Fruit fly (Drosophila melanogaster) whole organism, embryonic: ENCODE data around the gene Nak.
A peak's percentile ranks its signal among the peaks of the same experiment; 100 is the strongest.

Source experiments
- ATbp ChIP-seq: fragments of 200-800 bp; sonication (Bioruptor generic); optimal IDR thresholded peaks from 2 replicates; lab custom pipeline; 2017; ENCODE audit warnings: missing biosample characterization, mild to moderate bottlenecking, missing genetic modification characterization, missing genetic modification reagents
- Ada2b ChIP-seq: fragments of 200-800 bp; sonication (Bioruptor generic); IDR thresholded peaks from 2 replicates; pipeline ENCODE4 v1.3.6; 2022; ENCODE audit warnings: missing biosample characterization, missing genetic modification characterization
- Aef1 ChIP-seq: fragments of 200-800 bp; sonication (Bioruptor generic); IDR thresholded peaks from 3 replicates; pipeline ENCODE4 v1.3.6; 2022; ENCODE audit warnings: missing biosample characterization, missing genetic modification characterization
- Asciz ChIP-seq: fragments of 200-800 bp; sonication (Bioruptor generic); optimal IDR thresholded peaks from 2 replicates; lab custom pipeline; 2017; ENCODE audit warnings: missing biosample characterization, mild to moderate bottlenecking, missing genetic modification characterization, missing genetic modification reagents
- C15 ChIP-seq: fragments of 200-800 bp; sonication (Bioruptor generic); IDR thresholded peaks from 3 replicates; pipeline ENCODE4 v1.3.6; 2022; ENCODE audit warnings: missing biosample characterization, missing genetic modification characterization
- CG10321 ChIP-seq: fragments of 200-800 bp; sonication (Bioruptor generic); IDR thresholded peaks from 2 replicates; pipeline ENCODE4 v1.3.6; 2022; ENCODE audit warnings: missing biosample characterization, missing genetic modification characterization
- CG11085 ChIP-seq: fragments of 200-800 bp; sonication (Bioruptor generic); IDR thresholded peaks from 2 replicates; pipeline ENCODE4 v1.3.6; 2022; ENCODE audit warnings: missing biosample characterization, missing genetic modification characterization
- CG11456 ChIP-seq: fragments of 200-800 bp; sonication (Bioruptor generic); IDR thresholded peaks from 3 replicates; pipeline ENCODE4 v1.3.6; 2022; ENCODE audit warnings: missing biosample characterization, missing genetic modification characterization
- CG11696 ChIP-seq: fragments of 200-800 bp; sonication (Bioruptor generic); IDR thresholded peaks from 2 replicates; pipeline ENCODE4 v1.3.6; 2022; ENCODE audit warnings: missing biosample characterization, missing genetic modification characterization
- CG11723 ChIP-seq: fragments of 200-800 bp; sonication (Bioruptor generic); optimal IDR thresholded peaks from 2 replicates; lab custom pipeline; 2017; ENCODE audit warnings: missing biosample characterization, mild to moderate bottlenecking, missing genetic modification characterization
- CG1603 ChIP-seq: fragments of 200-800 bp; sonication (Bioruptor generic); optimal IDR thresholded peaks from 2 replicates; lab custom pipeline; 2019; ENCODE audit warnings: missing biosample characterization, mild to moderate bottlenecking, missing genetic modification characterization, moderate library complexity
- CG17359 ChIP-seq: fragments of 200-800 bp; sonication (Bioruptor generic); optimal IDR thresholded peaks from 3 replicates; lab custom pipeline; 2018; ENCODE audit warnings: missing biosample characterization, mild to moderate bottlenecking, missing genetic modification characterization, moderate library complexity
- CG17361 ChIP-seq: fragments of 200-800 bp; sonication (Bioruptor generic); IDR thresholded peaks from 3 replicates; pipeline ENCODE4 v1.3.6; 2022; ENCODE audit warnings: missing biosample characterization, missing genetic modification characterization
- CG17568 ChIP-seq: fragments of 200-800 bp; sonication (Bioruptor generic); optimal IDR thresholded peaks from 2 replicates; lab custom pipeline; 2018; ENCODE audit warnings: missing biosample characterization, mild to moderate bottlenecking, missing genetic modification characterization, moderate library complexity
- CG17612 ChIP-seq: fragments of 200-800 bp; sonication (Bioruptor generic); IDR thresholded peaks from 2 replicates; pipeline ENCODE4 v1.3.6; 2022; ENCODE audit warnings: missing biosample characterization, missing genetic modification characterization
- CG32532 ChIP-seq: fragments of 200-800 bp; sonication (Bioruptor generic); IDR thresholded peaks from 2 replicates; pipeline ENCODE4 v1.3.6; 2022; ENCODE audit warnings: missing biosample characterization, missing genetic modification characterization
- CG32767 ChIP-seq: fragments of 200-800 bp; sonication (Bioruptor generic); IDR thresholded peaks from 2 replicates; pipeline ENCODE4 v1.3.6; 2022; ENCODE audit warnings: missing biosample characterization, missing genetic modification characterization
- CG32772 ChIP-seq: fragments of 200-800 bp; sonication (Bioruptor generic); IDR thresholded peaks from 2 replicates; pipeline ENCODE4 v1.3.6; 2022; ENCODE audit warnings: missing biosample characterization, missing genetic modification characterization
- CG42726 ChIP-seq: fragments of 200-800 bp; sonication (Bioruptor generic); IDR thresholded peaks from 2 replicates; pipeline ENCODE4 v1.3.6; 2022; ENCODE audit warnings: missing biosample characterization, missing genetic modification characterization; ENCODE audit not compliant: partially characterized antibody
- CG5953 ChIP-seq: fragments of 200-800 bp; sonication (Bioruptor generic); IDR thresholded peaks from 2 replicates; pipeline ENCODE4 v1.3.6; 2022; ENCODE audit warnings: missing biosample characterization, missing genetic modification characterization
- CG6683 ChIP-seq: fragments of 200-800 bp; sonication (Bioruptor generic); optimal IDR thresholded peaks from 2 replicates; lab custom pipeline; 2017; ENCODE audit warnings: missing biosample characterization, mild to moderate bottlenecking, missing genetic modification characterization, missing genetic modification reagents
- CG8388 ChIP-seq: fragments of 200-800 bp; sonication (Bioruptor generic); optimal IDR thresholded peaks from 2 replicates; lab custom pipeline; 2019; ENCODE audit warnings: missing biosample characterization, mild to moderate bottlenecking, missing genetic modification characterization, moderate library complexity
- CG8924 ChIP-seq: fragments of 200-800 bp; optimal IDR thresholded peaks from 3 replicates; lab custom pipeline; 2019; ENCODE audit warnings: missing biosample characterization, mild to moderate bottlenecking, missing genetic modification characterization, moderate library complexity
- CTCF ChIP-seq: fragments of 200-800 bp; sonication (Bioruptor generic); optimal IDR thresholded peaks from 2 replicates; lab custom pipeline; 2017; ENCODE audit warnings: missing biosample characterization, mild to moderate bottlenecking, missing genetic modification characterization, moderate library complexity
- Eip74EF ChIP-seq, 2 experiments: fragments of 200-800 bp in 1 of 2; fragments of >200 bp in 1 of 2; sonication (Bioruptor generic) in 1 of 2; optimal IDR thresholded peaks; 2 replicates each; lab custom pipeline; 2017 to 2019; ENCODE audit warnings: missing biosample characterization in 2 of 2, missing genetic modification characterization in 2 of 2, mild to moderate bottlenecking in 1 of 2, moderate library complexity in 1 of 2
- Fer2 ChIP-seq: fragments of 200-800 bp; sonication (Bioruptor generic); optimal IDR thresholded peaks from 2 replicates; lab custom pipeline; 2018; ENCODE audit warnings: missing biosample characterization, mild to moderate bottlenecking, missing genetic modification characterization, moderate library complexity
- HHEX ChIP-seq: fragments of 200-800 bp; sonication (Bioruptor generic); optimal IDR thresholded peaks from 3 replicates; lab custom pipeline; 2017; ENCODE audit warnings: missing biosample characterization, mild to moderate bottlenecking, missing genetic modification characterization, missing genetic modification reagents
- Hmr ChIP-seq: fragments of 200-800 bp; sonication (Bioruptor generic); optimal IDR thresholded peaks from 3 replicates; lab custom pipeline; 2017; ENCODE audit warnings: mild to moderate bottlenecking, missing biosample characterization, missing genetic modification reagents, missing genetic modification characterization
- PHDP ChIP-seq: fragments of 200-800 bp; sonication (Bioruptor generic); optimal IDR thresholded peaks from 3 replicates; lab custom pipeline; 2018; ENCODE audit warnings: missing biosample characterization, mild to moderate bottlenecking, missing genetic modification characterization, moderate library complexity
- Poxn ChIP-seq: fragments of 200-800 bp; sonication (Bioruptor generic); IDR thresholded peaks from 2 replicates; pipeline ENCODE4 v1.3.6; 2022; ENCODE audit warnings: missing biosample characterization, missing genetic modification characterization
- Taf1 ChIP-seq: fragments of 200-800 bp; sonication (Bioruptor generic); IDR thresholded peaks from 2 replicates; pipeline ENCODE4 v1.3.6; 2022; ENCODE audit warnings: missing biosample characterization, missing genetic modification characterization
- Xrp1 ChIP-seq: fragments of 200-800 bp; sonication (Bioruptor generic); IDR thresholded peaks from 2 replicates; pipeline ENCODE4 v1.3.6; 2022; ENCODE audit warnings: missing biosample characterization, missing genetic modification characterization
- ase ChIP-seq: fragments of 200-800 bp; sonication (Bioruptor generic); IDR thresholded peaks from 3 replicates; pipeline ENCODE4 v1.3.6; 2022; ENCODE audit warnings: missing biosample characterization, missing genetic modification characterization
- dysf ChIP-seq: fragments of 200-800 bp; sonication (Bioruptor generic); IDR thresholded peaks from 3 replicates; pipeline ENCODE4 v1.3.6; 2022; ENCODE audit warnings: missing biosample characterization, missing genetic modification characterization
- gcm ChIP-seq: fragments of 200-800 bp; sonication (Bioruptor generic); optimal IDR thresholded peaks from 2 replicates; lab custom pipeline; 2019; ENCODE audit warnings: missing biosample characterization, mild to moderate bottlenecking, missing genetic modification characterization, moderate library complexity
- kay ChIP-seq: fragments of 200-800 bp; sonication (Bioruptor generic); optimal IDR thresholded peaks from 2 replicates; lab custom pipeline; 2016; ENCODE audit warnings: missing biosample characterization, missing genetic modification characterization
- nau ChIP-seq: fragments of 200-800 bp; sonication (Bioruptor generic); optimal IDR thresholded peaks from 3 replicates; lab custom pipeline; 2017; ENCODE audit warnings: missing biosample characterization, mild to moderate bottlenecking, missing genetic modification characterization, missing genetic modification reagents
- nom ChIP-seq: fragments of 200-800 bp; sonication (Bioruptor generic); optimal IDR thresholded peaks from 2 replicates; lab custom pipeline; 2017; ENCODE audit warnings: missing biosample characterization, missing genetic modification characterization, mild to moderate bottlenecking, moderate library complexity, missing genetic modification reagents
- p53 ChIP-seq: fragments of 200-800 bp; sonication (Bioruptor generic); optimal IDR thresholded peaks from 2 replicates; lab custom pipeline; 2016; ENCODE audit warnings: missing biosample characterization, missing genetic modification characterization
- ranshi ChIP-seq: fragments of 200-800 bp; sonication (Bioruptor generic); IDR thresholded peaks from 2 replicates; pipeline ENCODE4 v1.3.6; 2022; ENCODE audit warnings: missing biosample characterization, missing genetic modification characterization
- rib ChIP-seq: fragments of 200-800 bp; sonication (Bioruptor generic); IDR thresholded peaks from 2 replicates; pipeline ENCODE4 v1.3.6; 2022; ENCODE audit warnings: missing biosample characterization, missing genetic modification characterization
- schlank ChIP-seq: fragments of 200-800 bp; sonication (Bioruptor generic); optimal IDR thresholded peaks from 2 replicates; lab custom pipeline; 2018; ENCODE audit warnings: missing biosample characterization, mild to moderate bottlenecking, missing genetic modification characterization
- sug ChIP-seq: fragments of 200-800 bp; optimal IDR thresholded peaks from 2 replicates; lab custom pipeline; 2019; ENCODE audit warnings: missing biosample characterization, mild to moderate bottlenecking, missing genetic modification characterization, moderate library complexity
- tap ChIP-seq: fragments of 200-800 bp; optimal IDR thresholded peaks from 3 replicates; lab custom pipeline; 2019; ENCODE audit warnings: missing biosample characterization, mild to moderate bottlenecking, missing genetic modification characterization, moderate library complexity
- tin ChIP-seq: fragments of 200-800 bp; sonication (Bioruptor generic); optimal IDR thresholded peaks from 3 replicates; lab custom pipeline; 2016; ENCODE audit warnings: missing biosample characterization, missing genetic modification characterization
- wek ChIP-seq: fragments of 200-800 bp; sonication (Bioruptor generic); optimal IDR thresholded peaks from 3 replicates; lab custom pipeline; 2018; ENCODE audit warnings: missing biosample characterization, mild to moderate bottlenecking, missing genetic modification characterization, moderate library complexity
- wor ChIP-seq: fragments of 200-800 bp; sonication (Bioruptor generic); IDR thresholded peaks from 2 replicates; pipeline ENCODE4 v1.3.6; 2022; ENCODE audit warnings: missing biosample characterization, missing genetic modification characterization
- zf30C ChIP-seq: fragments of 200-800 bp; sonication (Bioruptor generic); optimal IDR thresholded peaks from 3 replicates; lab custom pipeline; 2018; ENCODE audit warnings: missing biosample characterization, mild to moderate bottlenecking, missing genetic modification characterization

Nak gene

DNA sequence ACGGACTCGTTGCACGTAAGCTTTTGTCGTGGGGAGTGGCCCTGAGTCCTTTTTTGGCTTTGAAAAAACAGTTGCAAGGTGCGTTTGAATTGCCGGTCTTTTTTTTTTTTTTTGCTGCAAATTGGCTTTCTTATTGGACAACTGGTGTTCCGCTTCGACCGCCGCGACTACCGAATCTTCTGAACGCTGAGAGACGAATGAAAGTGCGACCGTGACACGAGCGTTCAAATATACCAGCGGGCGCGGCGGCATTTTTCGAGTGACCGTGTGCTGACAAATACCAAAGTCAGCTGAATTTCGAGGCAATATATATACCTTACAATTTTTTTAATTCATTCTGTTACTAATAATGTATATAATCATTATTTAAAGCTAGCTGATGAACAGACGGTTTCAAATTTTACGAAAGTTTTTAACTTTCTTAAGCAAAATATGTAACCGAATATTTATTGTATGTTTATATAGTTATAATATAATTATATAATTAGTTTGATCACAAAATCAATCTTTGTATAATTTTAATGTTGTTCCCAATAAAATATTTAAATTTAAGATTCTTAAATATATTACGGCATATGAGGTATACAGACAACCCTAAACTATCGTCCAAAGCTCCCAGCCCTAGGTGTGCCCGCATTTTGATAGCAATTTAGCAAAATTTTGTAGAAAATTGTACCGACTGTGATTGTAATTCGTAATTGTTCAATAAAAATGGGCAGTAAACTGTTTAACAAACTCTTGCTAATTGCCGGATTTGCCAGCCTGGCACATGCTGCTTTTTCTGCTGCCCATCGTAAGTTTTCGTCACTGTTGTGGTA lies 18.7 kb upstream of the Nak start, which contains the start of the genes Swip-1 and EMC5 (continued):
- TF ChIP-seq C15 (GFP tag; lab: Robert Waterston, UW) (0 out of 3 replicates have a peak, but pooled peaks have one; percentile 25), CG11723 (GFP tag; lab: Kevin White, UChicago) (peak; percentile 28), CG32532 (GFP tag; lab: Robert Waterston, UW) (peak; percentile 67; the same call in 1 of the 2 replicates), gcm (GFP tag; lab: Kevin White, UChicago) (peak; percentile 63), sug (peak; percentile 73), rib (GFP tag; lab: Robert Waterston, UW) (0 out of 2 replicates have a peak, but pooled peaks have one; percentile 20), Xrp1 (GFP tag; lab: Robert Waterston, UW) (peak; percentile 57), dysf (GFP tag; lab: Robert Waterston, UW) (peak; percentile 73), ase (GFP tag; lab: Robert Waterston, UW) (peak; percentile 18; the same call in 1 of the 3 replicates), Aef1 (GFP tag; lab: Robert Waterston, UW) (peak; percentile 58; the same call in 2 of the 3 replicates), CG11456 (GFP tag; lab: Robert Waterston, UW) (peak; percentile 80), CG32767 (GFP tag; lab: Robert Waterston, UW) (0 out of 2 replicates have a peak, but pooled peaks have one; percentile 13), nom (GFP tag; lab: Kevin White, UChicago) (peak; percentile 43), Asciz (no peak), wor (GFP tag; lab: Robert Waterston, UW) (no peak), Taf1 (0 out of 2 replicates have a peak, but pooled peaks have one; percentile 5), Ada2b (GFP tag; lab: Robert Waterston, UW) (0 out of 2 replicates have a peak, but pooled peaks have one; percentile 10), HHEX (GFP tag; lab: Kevin White, UChicago) (peak; percentile 35), PHDP (tag; lab: Kevin White, UChicago) (peak; percentile 62), CG8388 (GFP tag; lab: Kevin White, UChicago) (peak; percentile 62), tap (tag; lab: Kevin White, UChicago) (peak; percentile 45), CG11085 (GFP tag; lab: Robert Waterston, UW) (peak; percentile 54; the same call in 1 of the 2 replicates), CG42726 (GFP tag; lab: Robert Waterston, UW) (peak; percentile 72), Fer2 (tag; lab: Kevin White, UChicago) (peak; percentile 28), Hmr (peak; percentile 58), ranshi (GFP tag; lab: Robert Waterston, UW) (peak; percentile 59; the same call in 1 of the 2 replicates), CG6683 (no peak), ATbp (no peak), zf30C (GFP tag; lab: Kevin White, UChicago) (no peak), tin (GFP tag; lab: Kevin White, UChicago) (peak; percentile 56), nau (GFP tag; lab: Kevin White, UChicago) (no peak), p53 (GFP tag; lab: Kevin White, UChicago) (no peak), CG32772 (peak; percentile 40; the same call in 1 of the 2 replicates), CG10321 (GFP tag; lab: Robert Waterston, UW) (no peak), CG17568 (GFP tag; lab: Kevin White, UChicago) (no peak), wek (no peak), CTCF (GFP tag; lab: Kevin White, UChicago) (no peak), CG8924 (tag; lab: Kevin White, UChicago) (peak; percentile 79), CG5953 (GFP tag; lab: Robert Waterston, UW) (no peak), CG17361 (GFP tag; lab: Robert Waterston, UW) (peak; percentile 89), schlank (no peak), CG17612 (GFP tag; lab: Robert Waterston, UW) (0 out of 2 replicates have a peak, but pooled peaks have one; percentile 31), CG11696 (GFP tag; lab: Robert Waterston, UW) (no peak; the same call in 1 of the 2 replicates), Eip74EF (GFP tag; optimal IDR thresholded peaks at IDR 0.05; lab: Kevin White, UChicago) (peak in 1 of 2 experiments; percentile 20), Poxn (0 out of 2 replicates have a peak, but pooled peaks have one; percentile 10), kay (GFP tag; lab: Kevin White, UChicago) (peak; percentile 16), CG17359 (tag; lab: Kevin White, UChicago) (peak; percentile 41), CG1603 (tag; lab: Kevin White, UChicago) (no peak)
